Fruit fly (Drosophila melanogaster) whole organism, prepupa: Measurements from ENCODE around the gene NC2beta.

ENCODE experiments used
- Blimp-1 ChIP-seq: fragments of 200-800 bp; sonication (Bioruptor generic); optimal IDR thresholded peaks from 3 replicates; lab custom pipeline; 2017; ENCODE audit warnings: missing biosample characterization, missing genetic modification characterization, mild to moderate bottlenecking, moderate library complexity, missing genetic modification reagents
- CG10669 ChIP-seq: fragments of 200-800 bp; sonication (Bioruptor generic); optimal IDR thresholded peaks from 3 replicates; lab custom pipeline; 2018; ENCODE audit warnings: missing biosample characterization, mild to moderate bottlenecking, missing genetic modification characterization, moderate library complexity
- CG11902 ChIP-seq: fragments of 200-800 bp; sonication (Bioruptor generic); optimal IDR thresholded peaks from 3 replicates; lab custom pipeline; 2016; ENCODE audit warnings: missing biosample characterization, missing genetic modification characterization
- CG15336 ChIP-seq: fragments of 200-800 bp; sonication (Bioruptor generic); IDR thresholded peaks from 2 replicates; pipeline ENCODE4 v1.3.6; 2022; ENCODE audit warnings: missing biosample characterization, missing genetic modification characterization
- CG1621 ChIP-seq: fragments of 200-800 bp; sonication (Bioruptor generic); optimal IDR thresholded peaks from 3 replicates; lab custom pipeline; 2018; ENCODE audit warnings: missing biosample characterization, mild to moderate bottlenecking, missing genetic modification characterization
- CG16779 ChIP-seq: fragments of 200-800 bp; sonication (Bioruptor generic); optimal IDR thresholded peaks from 3 replicates; lab custom pipeline; 2017; ENCODE audit warnings: missing biosample characterization, mild to moderate bottlenecking, missing genetic modification characterization
- CG3032 ChIP-seq: fragments of 200-800 bp; optimal IDR thresholded peaks from 2 replicates; lab custom pipeline; 2019; ENCODE audit warnings: missing biosample characterization, mild to moderate bottlenecking, missing genetic modification characterization, moderate library complexity
- CG4318 ChIP-seq: fragments of 200-800 bp; sonication (Bioruptor generic); optimal IDR thresholded peaks from 3 replicates; lab custom pipeline; 2017; ENCODE audit warnings: missing biosample characterization, mild to moderate bottlenecking, missing genetic modification characterization
- CG6163 ChIP-seq: fragments of 200-800 bp; sonication (Bioruptor generic); IDR thresholded peaks from 3 replicates; pipeline ENCODE4 v1.3.6; 2022; ENCODE audit warnings: missing biosample characterization, missing genetic modification characterization
- CG6792 ChIP-seq: fragments of 200-800 bp; sonication (Bioruptor generic); optimal IDR thresholded peaks from 3 replicates; lab custom pipeline; 2016; ENCODE audit warnings: missing biosample characterization, missing genetic modification characterization
- CG7368 ChIP-seq: fragments of 200-800 bp; sonication (Bioruptor generic); optimal IDR thresholded peaks from 3 replicates; lab custom pipeline; 2016; ENCODE audit warnings: missing biosample characterization, missing genetic modification characterization
- CG8119 ChIP-seq: fragments of 200-800 bp; sonication (Bioruptor generic); IDR thresholded peaks from 3 replicates; pipeline ENCODE4 v1.3.6; 2022; ENCODE audit warnings: missing biosample characterization, missing genetic modification characterization
- CG8319 ChIP-seq: fragments of 200-800 bp; sonication (Bioruptor generic); optimal IDR thresholded peaks from 3 replicates; lab custom pipeline; 2016; ENCODE audit warnings: missing biosample characterization, missing genetic modification characterization
- CG9139 ChIP-seq: fragments of 200-800 bp; sonication (Bioruptor generic); optimal IDR thresholded peaks from 3 replicates; lab custom pipeline; 2017; ENCODE audit warnings: missing biosample characterization, mild to moderate bottlenecking, missing genetic modification characterization
- Eip78C ChIP-seq: fragments of 200-800 bp; sonication (Bioruptor generic); peaks from one replicate; lab custom pipeline; 2016; ENCODE audit warnings: missing biosample characterization, missing genetic modification characterization
- Eip93F ChIP-seq: fragments of 200-800 bp; sonication (Bioruptor generic); optimal IDR thresholded peaks from 2 replicates; lab custom pipeline; 2016; ENCODE audit warnings: missing biosample characterization, mild to moderate bottlenecking, missing genetic modification characterization
- Ets21C ChIP-seq: fragments of 200-800 bp; sonication (Bioruptor generic); optimal IDR thresholded peaks from 3 replicates; lab custom pipeline; 2016; ENCODE audit warnings: missing biosample characterization, missing genetic modification characterization
- Hr38 ChIP-seq: sonication (Bioruptor generic); optimal IDR thresholded peaks from 2 replicates; lab custom pipeline; 2016; ENCODE audit warnings: missing biosample characterization, missing genetic modification characterization
- Hr39 ChIP-seq: fragments of 200-800 bp; sonication (Bioruptor generic); optimal IDR thresholded peaks from 2 replicates; lab custom pipeline; 2016; ENCODE audit warnings: missing biosample characterization, missing genetic modification characterization
- Hr4 ChIP-seq: fragments of 200-800 bp; sonication (Bioruptor generic); optimal IDR thresholded peaks from 3 replicates; lab custom pipeline; 2016; ENCODE audit warnings: missing biosample characterization, missing genetic modification characterization
- Lpt ChIP-seq: fragments of 200-800 bp; sonication (Bioruptor generic); optimal IDR thresholded peaks from 3 replicates; lab custom pipeline; 2016; ENCODE audit warnings: missing biosample characterization, missing genetic modification characterization
- Met ChIP-seq: fragments of 200-800 bp; sonication (Bioruptor generic); optimal IDR thresholded peaks from 3 replicates; lab custom pipeline; 2016; ENCODE audit warnings: missing biosample characterization, missing genetic modification characterization
- OdsH ChIP-seq: fragments of 200-800 bp; sonication (Bioruptor generic); optimal IDR thresholded peaks from 3 replicates; lab custom pipeline; 2016; ENCODE audit warnings: missing biosample characterization, missing genetic modification characterization
- Smox ChIP-seq: fragments of 200-800 bp; sonication (Bioruptor generic); optimal IDR thresholded peaks from 3 replicates; lab custom pipeline; 2016; ENCODE audit warnings: missing biosample characterization, missing genetic modification characterization
- Sox102F ChIP-seq: fragments of 200-800 bp; sonication (Bioruptor generic); optimal IDR thresholded peaks from 2 replicates; lab custom pipeline; 2016; ENCODE audit warnings: missing biosample characterization, mild to moderate bottlenecking, missing genetic modification characterization
- acj6 ChIP-seq: fragments of 200-800 bp; sonication (Bioruptor generic); optimal IDR thresholded peaks from 3 replicates; lab custom pipeline; 2016; ENCODE audit warnings: missing biosample characterization, missing genetic modification characterization
- cyc ChIP-seq: fragments of 200-800 bp; sonication (Bioruptor generic); optimal IDR thresholded peaks from 3 replicates; lab custom pipeline; 2016; ENCODE audit warnings: missing biosample characterization, missing genetic modification characterization
- eg ChIP-seq: fragments of 200-800 bp; sonication (Bioruptor generic); IDR thresholded peaks from 3 replicates; pipeline ENCODE4 v1.3.6; 2022; ENCODE audit warnings: missing biosample characterization, missing genetic modification characterization
- esn ChIP-seq: fragments of 200-800 bp; sonication (Bioruptor generic); optimal IDR thresholded peaks from 2 replicates; lab custom pipeline; 2016; ENCODE audit warnings: missing biosample characterization, mild to moderate bottlenecking, missing genetic modification characterization, moderate library complexity
- fkh ChIP-seq: fragments of 200-800 bp; sonication (Bioruptor generic); optimal IDR thresholded peaks from 3 replicates; lab custom pipeline; 2017; ENCODE audit warnings: missing biosample characterization, mild to moderate bottlenecking, missing genetic modification characterization, moderate library complexity
- lz ChIP-seq: fragments of 200-800 bp; sonication (Bioruptor generic); optimal IDR thresholded peaks from 3 replicates; lab custom pipeline; 2016; ENCODE audit warnings: missing biosample characterization, missing genetic modification characterization
- pdm3 ChIP-seq: fragments of 200-800 bp; sonication (Bioruptor generic); optimal IDR thresholded peaks from 3 replicates; lab custom pipeline; 2016; ENCODE audit warnings: missing biosample characterization, missing genetic modification characterization
- salr ChIP-seq, 2 experiments: fragments of 200-800 bp; sonication (Bioruptor generic); optimal IDR thresholded peaks; 3 replicates each; lab custom pipeline; 2016 to 2018; ENCODE audit warnings: missing biosample characterization in 2 of 2, missing genetic modification characterization in 2 of 2, mild to moderate bottlenecking in 1 of 2
- svp ChIP-seq: fragments of 200-800 bp; sonication (Bioruptor generic); peaks from one replicate; lab custom pipeline; 2016; ENCODE audit warnings: missing biosample characterization, missing genetic modification characterization
- topi ChIP-seq: fragments of 200-800 bp; sonication (Bioruptor generic); optimal IDR thresholded peaks from 3 replicates; lab custom pipeline; 2016; ENCODE audit warnings: missing biosample characterization, missing genetic modification characterization
- vri ChIP-seq: fragments of 200-800 bp; sonication (Bioruptor generic); optimal IDR thresholded peaks from 3 replicates; lab custom pipeline; 2016; ENCODE audit warnings: missing biosample characterization, mild to moderate bottlenecking, missing genetic modification characterization

NC2beta gene

dm6 chr2L:14997370-14997769, 10.2 kb upstream of the NC2beta start, which contains the start of gene mol (continued):
- TF ChIP-seq topi (no peak), CG11902 (GFP tag; lab: Kevin White, UChicago) (no peak), Hr38 (no peak), cyc (GFP tag; lab: Kevin White, UChicago) (no peak), Sox102F (GFP tag; lab: Kevin White, UChicago) (no peak), Ets21C (GFP tag; lab: Kevin White, UChicago) (no peak), Smox (no peak), vri (GFP tag; lab: Kevin White, UChicago) (peak; percentile 34), CG6792 (GFP tag; lab: Kevin White, UChicago) (no peak), acj6 (GFP tag; lab: Kevin White, UChicago) (no peak), lz (GFP tag; lab: Kevin White, UChicago) (no peak), Blimp-1 (GFP tag; lab: Kevin White, UChicago) (peak; percentile 24), Eip93F (GFP tag; lab: Kevin White, UChicago) (no peak), esn (GFP tag; lab: Kevin White, UChicago) (no peak), CG1621 (tag; lab: Kevin White, UChicago) (peak; percentile 21), pdm3 (GFP tag; lab: Kevin White, UChicago) (no peak), fkh (GFP tag; lab: Kevin White, UChicago) (no peak), Met (GFP tag; lab: Kevin White, UChicago) (no peak), CG3032 (no peak), salr (GFP tag; optimal IDR thresholded peaks at IDR 0.05; lab: Kevin White, UChicago) (no peak), CG15336 (GFP tag; lab: Robert Waterston, UW) (peak; percentile 20; the same call in 1 of the 2 replicates), OdsH (GFP tag; lab: Kevin White, UChicago) (no peak), CG9139 (GFP tag; lab: Kevin White, UChicago) (peak; percentile 60)

dm6 chr2L:15000360-15000759, 7.3 kb upstream of the NC2beta start:
- TF ChIP-seq CG6163 (GFP tag; lab: Robert Waterston, UW) (no peak), pdm3 (GFP tag; lab: Kevin White, UChicago) (no peak), CG11902 (GFP tag; lab: Kevin White, UChicago) (no peak), CG8119 (GFP tag; lab: Robert Waterston, UW) (no peak)

- peak; percentile 59 for TF ChIP-seq Eip78C (GFP tag; lab: Kevin White, UChicago)
- TF ChIP-seq Hr38 = no peak
- no peak for TF ChIP-seq Hr39
- TF ChIP-seq Hr4 = peak; percentile 19
- TF ChIP-seq CG8319 (GFP tag; lab: Kevin White, UChicago) = no peak
Observed at dm6 chr2L:15001847-15002246, 5.8 kb upstream of the NC2beta start.

- TF ChIP-seq fkh (GFP tag; lab: Kevin White, UChicago) = peak; percentile 64
- TF ChIP-seq Ets21C (GFP tag; lab: Kevin White, UChicago) = no peak
- TF ChIP-seq, all 60 proteins: peak for 1
Observed at dm6 chr2L:15005505-15005904, 2.1 kb upstream of the NC2beta start, which contains the start of gene DCTN5-p25. Gene DCTN5-p25 (plus strand): TSS chr2L:15005733.

- TF ChIP-seq svp (GFP tag; lab: Kevin White, UChicago) (no peak), CG16779 (tag; lab: Kevin White, UChicago) (no peak), CG7368 (GFP tag; lab: Kevin White, UChicago) (no peak), CG10669 (GFP tag; lab: Kevin White, UChicago) (no peak), CG4318 (GFP tag; lab: Kevin White, UChicago) (no peak), CG1621 (tag; lab: Kevin White, UChicago) (no peak), eg (no peak), Smox (no peak), Lpt (GFP tag; lab: Kevin White, UChicago) (no peak)
- TF ChIP-seq, all 60 proteins: peak for 0
Observed at dm6 chr2L:15008034-15008433, 421 bp downstream of the NC2beta start.
